Fruit fly (Drosophila melanogaster): ENCODE data around the gene SmE.

- TF ChIP-seq spab (GFP tag; optimal IDR thresholded peaks at IDR 0.05): no peak
- TF ChIP-seq CG34406 (GFP tag; optimal IDR thresholded peaks at IDR 0.05): no peak
- no peak for TF ChIP-seq CG9139 (GFP tag; optimal IDR thresholded peaks at IDR 0.05)
Measured at dm6 chr2L:7838024-7838423, 47.2 kb downstream of the SmE start.
